Fruit fly (Drosophila melanogaster) whole organism, prepupa: ENCODE results near the gene Ythdc1.

Experiments
- Blimp-1 ChIP-seq: fragments of 200-800 bp; sonication (Bioruptor generic); optimal IDR thresholded peaks from 3 replicates; lab custom pipeline; 2017; ENCODE audit warnings: missing biosample characterization, missing genetic modification characterization, mild to moderate bottlenecking, moderate library complexity, missing genetic modification reagents
- CG10631 ChIP-seq: fragments of 200-800 bp; sonication (Bioruptor generic); optimal IDR thresholded peaks from 2 replicates; lab custom pipeline; 2016; ENCODE audit warnings: missing biosample characterization, missing genetic modification characterization
- CG10669 ChIP-seq: fragments of 200-800 bp; sonication (Bioruptor generic); optimal IDR thresholded peaks from 3 replicates; lab custom pipeline; 2018; ENCODE audit warnings: missing biosample characterization, mild to moderate bottlenecking, missing genetic modification characterization, moderate library complexity
- CG11294 ChIP-seq: fragments of 200-800 bp; sonication (Bioruptor generic); IDR thresholded peaks from 2 replicates; pipeline ENCODE4 v1.3.6; 2022; ENCODE audit warnings: missing biosample characterization, missing genetic modification characterization
- CG11902 ChIP-seq: fragments of 200-800 bp; sonication (Bioruptor generic); optimal IDR thresholded peaks from 3 replicates; lab custom pipeline; 2016; ENCODE audit warnings: missing biosample characterization, missing genetic modification characterization
- CG15336 ChIP-seq: fragments of 200-800 bp; sonication (Bioruptor generic); IDR thresholded peaks from 2 replicates; pipeline ENCODE4 v1.3.6; 2022; ENCODE audit warnings: missing biosample characterization, missing genetic modification characterization
- CG1621 ChIP-seq: fragments of 200-800 bp; sonication (Bioruptor generic); optimal IDR thresholded peaks from 3 replicates; lab custom pipeline; 2018; ENCODE audit warnings: missing biosample characterization, mild to moderate bottlenecking, missing genetic modification characterization
- CG16779 ChIP-seq: fragments of 200-800 bp; sonication (Bioruptor generic); optimal IDR thresholded peaks from 3 replicates; lab custom pipeline; 2017; ENCODE audit warnings: missing biosample characterization, mild to moderate bottlenecking, missing genetic modification characterization
- CG3032 ChIP-seq: fragments of 200-800 bp; optimal IDR thresholded peaks from 2 replicates; lab custom pipeline; 2019; ENCODE audit warnings: missing biosample characterization, mild to moderate bottlenecking, missing genetic modification characterization, moderate library complexity
- CG31627 ChIP-seq: fragments of 200-800 bp; sonication (Bioruptor generic); optimal IDR thresholded peaks from 3 replicates; lab custom pipeline; 2016; ENCODE audit warnings: missing biosample characterization, missing genetic modification characterization
- CG32006 ChIP-seq: fragments of 200-800 bp; sonication (Bioruptor generic); optimal IDR thresholded peaks from 3 replicates; lab custom pipeline; 2017; ENCODE audit warnings: missing biosample characterization, mild to moderate bottlenecking, missing genetic modification characterization
- CG34406 ChIP-seq: fragments of 200-800 bp; sonication (Bioruptor generic); optimal IDR thresholded peaks from 3 replicates; lab custom pipeline; 2016; ENCODE audit warnings: missing biosample characterization, missing genetic modification characterization
- CG4318 ChIP-seq: fragments of 200-800 bp; sonication (Bioruptor generic); optimal IDR thresholded peaks from 3 replicates; lab custom pipeline; 2017; ENCODE audit warnings: missing biosample characterization, mild to moderate bottlenecking, missing genetic modification characterization
- CG6163 ChIP-seq: fragments of 200-800 bp; sonication (Bioruptor generic); IDR thresholded peaks from 3 replicates; pipeline ENCODE4 v1.3.6; 2022; ENCODE audit warnings: missing biosample characterization, missing genetic modification characterization
- CG6276 ChIP-seq: fragments of 200-800 bp; sonication (Bioruptor generic); optimal IDR thresholded peaks from 2 replicates; lab custom pipeline; 2017; ENCODE audit warnings: missing biosample characterization, mild to moderate bottlenecking, missing genetic modification characterization
- CG6792 ChIP-seq: fragments of 200-800 bp; sonication (Bioruptor generic); optimal IDR thresholded peaks from 3 replicates; lab custom pipeline; 2016; ENCODE audit warnings: missing biosample characterization, missing genetic modification characterization
- CG6808 ChIP-seq: fragments of 200-800 bp; sonication (Bioruptor generic); optimal IDR thresholded peaks from 3 replicates; lab custom pipeline; 2017; ENCODE audit warnings: missing biosample characterization, missing genetic modification characterization, mild to moderate bottlenecking, moderate library complexity, missing genetic modification reagents
- CG8119 ChIP-seq: fragments of 200-800 bp; sonication (Bioruptor generic); IDR thresholded peaks from 3 replicates; pipeline ENCODE4 v1.3.6; 2022; ENCODE audit warnings: missing biosample characterization, missing genetic modification characterization
- CG8319 ChIP-seq: fragments of 200-800 bp; sonication (Bioruptor generic); optimal IDR thresholded peaks from 3 replicates; lab custom pipeline; 2016; ENCODE audit warnings: missing biosample characterization, missing genetic modification characterization
- CG8632 ChIP-seq: fragments of 200-800 bp; sonication (Bioruptor generic); optimal IDR thresholded peaks from 3 replicates; lab custom pipeline; 2016; ENCODE audit warnings: missing biosample characterization, missing genetic modification characterization
- CG9139 ChIP-seq: fragments of 200-800 bp; sonication (Bioruptor generic); optimal IDR thresholded peaks from 3 replicates; lab custom pipeline; 2017; ENCODE audit warnings: missing biosample characterization, mild to moderate bottlenecking, missing genetic modification characterization
- Eip75B ChIP-seq: fragments of 200-800 bp; sonication (Bioruptor generic); optimal IDR thresholded peaks from 3 replicates; lab custom pipeline; 2016; ENCODE audit warnings: missing biosample characterization, missing genetic modification characterization
- Eip78C ChIP-seq: fragments of 200-800 bp; sonication (Bioruptor generic); peaks from one replicate; lab custom pipeline; 2016; ENCODE audit warnings: missing biosample characterization, missing genetic modification characterization
- Eip93F ChIP-seq: fragments of 200-800 bp; sonication (Bioruptor generic); optimal IDR thresholded peaks from 2 replicates; lab custom pipeline; 2016; ENCODE audit warnings: missing biosample characterization, mild to moderate bottlenecking, missing genetic modification characterization
- Ets96B ChIP-seq: fragments of 200-800 bp; optimal IDR thresholded peaks from 2 replicates; lab custom pipeline; 2019; ENCODE audit warnings: missing biosample characterization, mild to moderate bottlenecking, missing genetic modification characterization, moderate library complexity
- Gug ChIP-seq: fragments of 200-800 bp; sonication (Bioruptor generic); IDR thresholded peaks from 2 replicates; pipeline ENCODE4 v1.3.6; 2022; ENCODE audit warnings: missing biosample characterization, missing genetic modification characterization
- Hr38 ChIP-seq: sonication (Bioruptor generic); optimal IDR thresholded peaks from 2 replicates; lab custom pipeline; 2016; ENCODE audit warnings: missing biosample characterization, missing genetic modification characterization
- Hr39 ChIP-seq: fragments of 200-800 bp; sonication (Bioruptor generic); optimal IDR thresholded peaks from 2 replicates; lab custom pipeline; 2016; ENCODE audit warnings: missing biosample characterization, missing genetic modification characterization
- Hr4 ChIP-seq: fragments of 200-800 bp; sonication (Bioruptor generic); optimal IDR thresholded peaks from 3 replicates; lab custom pipeline; 2016; ENCODE audit warnings: missing biosample characterization, missing genetic modification characterization
- Met ChIP-seq: fragments of 200-800 bp; sonication (Bioruptor generic); optimal IDR thresholded peaks from 3 replicates; lab custom pipeline; 2016; ENCODE audit warnings: missing biosample characterization, missing genetic modification characterization
- OdsH ChIP-seq: fragments of 200-800 bp; sonication (Bioruptor generic); optimal IDR thresholded peaks from 3 replicates; lab custom pipeline; 2016; ENCODE audit warnings: missing biosample characterization, missing genetic modification characterization
- Sox102F ChIP-seq: fragments of 200-800 bp; sonication (Bioruptor generic); optimal IDR thresholded peaks from 2 replicates; lab custom pipeline; 2016; ENCODE audit warnings: missing biosample characterization, mild to moderate bottlenecking, missing genetic modification characterization
- Sox14 ChIP-seq: fragments of 200-800 bp; sonication (Bioruptor generic); optimal IDR thresholded peaks from 3 replicates; lab custom pipeline; 2016; ENCODE audit warnings: missing biosample characterization, missing genetic modification characterization
- Sox15 ChIP-seq: fragments of 200-800 bp; sonication (Bioruptor generic); optimal IDR thresholded peaks from 3 replicates; lab custom pipeline; 2016; ENCODE audit warnings: missing biosample characterization, missing genetic modification characterization
- acj6 ChIP-seq: fragments of 200-800 bp; sonication (Bioruptor generic); optimal IDR thresholded peaks from 3 replicates; lab custom pipeline; 2016; ENCODE audit warnings: missing biosample characterization, missing genetic modification characterization
- cyc ChIP-seq: fragments of 200-800 bp; sonication (Bioruptor generic); optimal IDR thresholded peaks from 3 replicates; lab custom pipeline; 2016; ENCODE audit warnings: missing biosample characterization, missing genetic modification characterization
- dac ChIP-seq: fragments of 200-800 bp; sonication (Bioruptor generic); optimal IDR thresholded peaks from 2 replicates; lab custom pipeline; 2017; ENCODE audit warnings: missing biosample characterization, mild to moderate bottlenecking, missing genetic modification characterization
- esn ChIP-seq: fragments of 200-800 bp; sonication (Bioruptor generic); optimal IDR thresholded peaks from 2 replicates; lab custom pipeline; 2016; ENCODE audit warnings: missing biosample characterization, mild to moderate bottlenecking, missing genetic modification characterization, moderate library complexity
- fkh ChIP-seq: fragments of 200-800 bp; sonication (Bioruptor generic); optimal IDR thresholded peaks from 3 replicates; lab custom pipeline; 2017; ENCODE audit warnings: missing biosample characterization, mild to moderate bottlenecking, missing genetic modification characterization, moderate library complexity
- net ChIP-seq: fragments of 200-800 bp; sonication (Bioruptor generic); optimal IDR thresholded peaks from 3 replicates; lab custom pipeline; 2016; ENCODE audit warnings: missing biosample characterization, missing genetic modification characterization
- salr ChIP-seq, 2 experiments: fragments of 200-800 bp; sonication (Bioruptor generic); optimal IDR thresholded peaks; 3 replicates each; lab custom pipeline; 2016 to 2018; ENCODE audit warnings: missing biosample characterization in 2 of 2, missing genetic modification characterization in 2 of 2, mild to moderate bottlenecking in 1 of 2
- ss ChIP-seq, 2 experiments: fragments of 200-800 bp; sonication (Bioruptor generic); optimal IDR thresholded peaks; 2 replicates in 1 of 2; 3 replicates in 1 of 2; lab custom pipeline; 2017 to 2018; ENCODE audit warnings: mild to moderate bottlenecking in 2 of 2, missing biosample characterization in 2 of 2, missing genetic modification characterization in 2 of 2, moderate library complexity in 1 of 2
- topi ChIP-seq: fragments of 200-800 bp; sonication (Bioruptor generic); optimal IDR thresholded peaks from 3 replicates; lab custom pipeline; 2016; ENCODE audit warnings: missing biosample characterization, missing genetic modification characterization
- vri ChIP-seq: fragments of 200-800 bp; sonication (Bioruptor generic); optimal IDR thresholded peaks from 3 replicates; lab custom pipeline; 2016; ENCODE audit warnings: missing biosample characterization, mild to moderate bottlenecking, missing genetic modification characterization

The Ythdc1 gene

DNA sequence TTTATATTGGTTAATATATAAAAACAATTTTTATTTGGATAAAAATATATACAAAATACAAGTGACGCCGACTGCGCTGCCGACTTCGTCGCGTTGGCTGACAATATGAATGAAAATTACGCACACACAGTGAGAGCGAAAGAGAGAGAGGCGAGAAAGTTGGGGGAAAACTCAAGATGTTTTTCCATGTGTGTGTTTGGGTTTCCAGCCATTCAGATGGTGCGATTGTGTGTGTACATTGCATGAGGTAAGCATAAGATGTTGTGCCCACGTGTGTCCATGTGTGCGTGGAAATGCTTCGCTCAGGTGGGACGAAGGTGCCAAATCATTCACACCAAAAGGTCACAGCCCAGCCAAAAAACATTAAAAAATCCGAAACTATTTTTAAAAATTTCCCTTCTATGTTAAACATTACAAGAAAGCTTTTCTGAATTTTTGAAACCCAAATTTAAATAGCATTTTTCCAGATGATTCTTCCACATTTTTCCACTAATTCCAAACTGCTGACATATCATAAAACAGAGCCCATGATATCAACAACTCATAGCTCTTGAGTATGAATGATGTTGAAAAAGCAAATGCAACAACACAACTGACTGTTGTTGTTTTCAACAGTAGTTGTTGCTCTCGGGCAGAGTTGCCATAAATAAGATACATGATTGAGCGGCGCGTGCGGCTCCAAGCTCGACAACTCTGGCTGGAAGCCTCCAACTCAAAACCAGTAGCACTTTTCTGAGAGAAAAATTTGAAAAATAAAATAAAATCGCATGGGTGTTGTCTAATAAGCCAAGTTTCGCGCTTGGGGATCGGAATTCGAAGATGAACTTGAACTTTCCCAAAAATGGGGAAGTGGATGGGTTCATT, 45.6 kb upstream of the Ythdc1 start (continued):
- TF ChIP-seq fkh (GFP tag; lab: Kevin White, UChicago) (peak; percentile 44), CG8119 (GFP tag; lab: Robert Waterston, UW) (peak; percentile 51; the same call in 2 of the 3 replicates), CG10669 (GFP tag; lab: Kevin White, UChicago) (no peak), Blimp-1 (GFP tag; lab: Kevin White, UChicago) (no peak), vri (GFP tag; lab: Kevin White, UChicago) (no peak), CG4318 (GFP tag; lab: Kevin White, UChicago) (peak; percentile 44), CG11902 (GFP tag; lab: Kevin White, UChicago) (no peak), Sox102F (GFP tag; lab: Kevin White, UChicago) (no peak), OdsH (peak; percentile 31), CG3032 (tag; lab: Kevin White, UChicago) (no peak), Gug (GFP tag; lab: Robert Waterston, UW) (no peak), dac (peak; percentile 8), CG32006 (GFP tag; lab: Kevin White, UChicago) (peak; percentile 82), CG11294 (GFP tag; lab: Robert Waterston, UW) (no peak), CG6276 (GFP tag; lab: Kevin White, UChicago) (peak; percentile 9), CG10631 (peak; percentile 48), CG6808 (no peak), Eip93F (GFP tag; lab: Kevin White, UChicago) (no peak), CG6163 (no peak)

DNA sequence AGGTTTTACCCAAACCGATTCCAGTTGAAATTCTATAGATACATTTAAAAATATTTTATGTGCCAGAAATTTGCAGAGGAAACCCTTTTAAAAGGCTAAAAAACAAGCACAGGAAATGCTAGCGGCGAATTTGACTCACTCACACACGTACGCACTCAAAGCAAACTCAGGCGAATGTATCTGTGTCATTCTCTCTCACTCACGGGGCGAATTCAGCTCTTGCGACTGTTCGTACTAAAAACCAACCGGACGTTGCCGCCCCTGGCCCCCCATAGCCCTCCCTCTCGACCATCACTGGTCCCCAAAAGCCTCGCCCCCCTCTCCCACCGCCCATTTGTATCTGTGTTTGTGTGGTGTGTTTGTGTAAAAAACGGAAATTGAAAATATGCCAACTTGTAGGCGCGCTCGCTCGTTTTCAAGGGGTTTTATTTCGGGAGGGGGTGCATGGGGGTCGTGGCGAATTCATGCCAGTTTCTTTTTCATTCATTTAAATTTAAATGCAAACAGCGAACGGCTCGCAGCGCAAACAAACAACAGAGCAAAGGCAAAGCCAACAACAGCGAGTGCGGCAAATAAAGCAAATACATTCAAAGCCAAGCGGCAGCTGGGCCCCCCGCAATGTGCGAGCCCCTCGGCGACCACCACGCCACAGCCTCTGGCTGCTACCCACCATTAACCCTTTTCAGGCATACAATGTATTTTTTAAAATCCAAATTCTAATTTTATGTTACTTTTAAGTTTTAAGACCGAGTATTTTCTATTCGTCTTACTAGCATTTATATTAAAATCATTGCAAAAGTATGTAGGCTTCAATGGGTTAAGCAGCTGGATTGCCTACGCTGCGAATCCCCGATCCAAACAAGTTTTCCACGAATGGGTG, 44.5 kb upstream of the Ythdc1 start:
- TF ChIP-seq Hr38 (GFP tag; lab: Kevin White, UChicago) (peak; percentile 71), CG10631 (peak; percentile 93), CG3032 (tag; lab: Kevin White, UChicago) (peak; percentile 76), CG1621 (peak; percentile 60), Sox15 (GFP tag; lab: Kevin White, UChicago) (no peak), Eip78C (peak; percentile 95), ss (GFP tag; optimal IDR thresholded peaks at IDR 0.05; lab: Kevin White, UChicago) (peak; percentile 23 to 53), salr (GFP tag; optimal IDR thresholded peaks at IDR 0.05; lab: Kevin White, UChicago) (peak; percentile 63 to 88), CG11294 (GFP tag; lab: Robert Waterston, UW) (peak; percentile 95), topi (GFP tag; lab: Kevin White, UChicago) (peak; percentile 77), Hr39 (peak; percentile 73), esn (peak; percentile 80), CG31627 (GFP tag; lab: Kevin White, UChicago) (peak; percentile 64), Sox14 (GFP tag; lab: Kevin White, UChicago) (peak; percentile 93), Met (GFP tag; lab: Kevin White, UChicago) (peak; percentile 79), Eip75B (GFP tag; lab: Kevin White, UChicago) (peak; percentile 85), CG6276 (GFP tag; lab: Kevin White, UChicago) (peak; percentile 98), CG6808 (peak; percentile 38), net (GFP tag; lab: Kevin White, UChicago) (peak; percentile 84), CG34406 (peak; percentile 26), cyc (GFP tag; lab: Kevin White, UChicago) (peak; percentile 61), CG4318 (GFP tag; lab: Kevin White, UChicago) (peak; percentile 97), CG15336 (GFP tag; lab: Robert Waterston, UW) (peak; percentile 99), CG6792 (GFP tag; lab: Kevin White, UChicago) (peak; percentile 9), CG8632 (GFP tag; lab: Kevin White, UChicago) (peak; percentile 28), Ets96B (peak; percentile 76), Gug (GFP tag; lab: Robert Waterston, UW) (peak; percentile 98), CG10669 (GFP tag; lab: Kevin White, UChicago) (peak; percentile 45), acj6 (GFP tag; lab: Kevin White, UChicago) (peak; percentile 71), CG8319 (GFP tag; lab: Kevin White, UChicago) (no peak), CG11902 (GFP tag; lab: Kevin White, UChicago) (no peak), Eip93F (GFP tag; lab: Kevin White, UChicago) (no peak), OdsH (peak; percentile 84), CG9139 (GFP tag; lab: Kevin White, UChicago) (peak; percentile 70), dac (peak; percentile 94), Hr4 (peak; percentile 98), CG8119 (GFP tag; lab: Robert Waterston, UW) (peak; percentile 99), CG16779 (peak; percentile 56)
